Fruit fly (Drosophila melanogaster) whole organism, embryonic: Measurements from ENCODE around the gene DopEcR.
A peak's percentile ranks its signal among the peaks of the same experiment; 100 is the strongest.

Source experiments
- B-H2 ChIP-seq: fragments of 200-800 bp; sonication (Bioruptor generic); optimal IDR thresholded peaks from 2 replicates; lab custom pipeline; 2018; ENCODE audit warnings: missing biosample characterization, mild to moderate bottlenecking, missing genetic modification characterization
- CG10147 ChIP-seq: fragments of 200-800 bp; sonication (Bioruptor generic); optimal IDR thresholded peaks from 2 replicates; lab custom pipeline; 2019; ENCODE audit warnings: missing biosample characterization, mild to moderate bottlenecking, missing genetic modification characterization, moderate library complexity
- CG10209 ChIP-seq: fragments of 200-800 bp; sonication (Bioruptor generic); optimal IDR thresholded peaks from 3 replicates; lab custom pipeline; 2017; ENCODE audit warnings: missing biosample characterization, mild to moderate bottlenecking, missing genetic modification characterization, missing genetic modification reagents
- CG10267 ChIP-seq: fragments of 200-800 bp; sonication (Bioruptor generic); optimal IDR thresholded peaks from 2 replicates; lab custom pipeline; 2018; ENCODE audit warnings: missing biosample characterization, mild to moderate bottlenecking, missing genetic modification characterization, moderate library complexity
- CG10321 ChIP-seq: fragments of 200-800 bp; sonication (Bioruptor generic); IDR thresholded peaks from 2 replicates; pipeline ENCODE4 v1.3.6; 2022; ENCODE audit warnings: missing biosample characterization, missing genetic modification characterization
- CG10543 ChIP-seq: fragments of 200-800 bp; sonication (Bioruptor generic); optimal IDR thresholded peaks from 3 replicates; lab custom pipeline; 2017; ENCODE audit warnings: missing biosample characterization, mild to moderate bottlenecking, missing genetic modification characterization, moderate library complexity
- CG10959 ChIP-seq: fragments of 200-800 bp; sonication (Bioruptor generic); IDR thresholded peaks from 2 replicates; pipeline ENCODE4 v1.3.6; 2022; ENCODE audit warnings: missing biosample characterization, missing genetic modification characterization
- CG10979 ChIP-seq: fragments of 200-800 bp; sonication (Bioruptor generic); optimal IDR thresholded peaks from 2 replicates; lab custom pipeline; 2018; ENCODE audit warnings: missing biosample characterization, mild to moderate bottlenecking, missing genetic modification characterization, moderate library complexity
- CG11093 ChIP-seq: fragments of 200-800 bp; sonication (Bioruptor generic); IDR thresholded peaks from 3 replicates; pipeline ENCODE4 v1.3.6; 2022; ENCODE audit warnings: missing biosample characterization, missing genetic modification characterization
- CG11398 ChIP-seq: fragments of 200-800 bp; sonication (Bioruptor generic); optimal IDR thresholded peaks from 2 replicates; lab custom pipeline; 2016; ENCODE audit warnings: missing biosample characterization, missing genetic modification characterization
- CG12104 ChIP-seq: fragments of 200-800 bp; sonication (Bioruptor generic); optimal IDR thresholded peaks from 3 replicates; lab custom pipeline; 2016; ENCODE audit warnings: missing biosample characterization, missing genetic modification characterization
- CG13894 ChIP-seq: fragments of 200-800 bp; sonication (Bioruptor generic); optimal IDR thresholded peaks from 3 replicates; lab custom pipeline; 2018; ENCODE audit warnings: missing biosample characterization, mild to moderate bottlenecking, missing genetic modification characterization, moderate library complexity
- CG15696 ChIP-seq: fragments of 200-800 bp; sonication (Bioruptor generic); optimal IDR thresholded peaks from 2 replicates; lab custom pipeline; 2019; ENCODE audit warnings: missing biosample characterization, mild to moderate bottlenecking, missing genetic modification characterization, moderate library complexity
- CG2116 ChIP-seq: fragments of 200-800 bp; sonication (Bioruptor generic); optimal IDR thresholded peaks from 3 replicates; lab custom pipeline; 2018; ENCODE audit warnings: missing biosample characterization, mild to moderate bottlenecking, missing genetic modification characterization
- CG2120 ChIP-seq: fragments of 200-800 bp; sonication (Bioruptor generic); optimal IDR thresholded peaks from 3 replicates; lab custom pipeline; 2016; ENCODE audit warnings: missing biosample characterization, missing genetic modification characterization
- CG2712 ChIP-seq: fragments of 200-800 bp; optimal IDR thresholded peaks from 3 replicates; lab custom pipeline; 2019; ENCODE audit warnings: missing biosample characterization, mild to moderate bottlenecking, missing genetic modification characterization, moderate library complexity
- CG4820 ChIP-seq: fragments of 200-800 bp; sonication (Bioruptor generic); optimal IDR thresholded peaks from 3 replicates; lab custom pipeline; 2016; ENCODE audit warnings: missing biosample characterization, missing genetic modification characterization
- CG5180 ChIP-seq: fragments of 200-800 bp; sonication (Bioruptor generic); optimal IDR thresholded peaks from 3 replicates; lab custom pipeline; 2017; ENCODE audit warnings: missing biosample characterization, missing genetic modification characterization, mild to moderate bottlenecking, moderate library complexity, missing genetic modification reagents
- CG6254 ChIP-seq: fragments of 200-800 bp; sonication (Bioruptor generic); optimal IDR thresholded peaks from 3 replicates; lab custom pipeline; 2017; ENCODE audit warnings: mild to moderate bottlenecking, missing biosample characterization, missing genetic modification reagents, missing genetic modification characterization
- CG6654 ChIP-seq: fragments of 200-800 bp; sonication (Bioruptor generic); optimal IDR thresholded peaks from 2 replicates; lab custom pipeline; 2017; ENCODE audit warnings: missing biosample characterization, mild to moderate bottlenecking, missing genetic modification characterization
- CG6854 ChIP-seq: fragments of 200-800 bp; sonication (Bioruptor generic); optimal IDR thresholded peaks from 3 replicates; lab custom pipeline; 2017; ENCODE audit warnings: missing biosample characterization, mild to moderate bottlenecking, missing genetic modification characterization
- CG7928 ChIP-seq: fragments of 200-800 bp; sonication (Bioruptor generic); optimal IDR thresholded peaks from 2 replicates; lab custom pipeline; 2017; ENCODE audit warnings: missing biosample characterization, mild to moderate bottlenecking, missing genetic modification characterization
- CG8924 ChIP-seq: fragments of 200-800 bp; optimal IDR thresholded peaks from 3 replicates; lab custom pipeline; 2019; ENCODE audit warnings: missing biosample characterization, mild to moderate bottlenecking, missing genetic modification characterization, moderate library complexity
- CG9609 ChIP-seq: fragments of 200-800 bp; sonication (Bioruptor generic); optimal IDR thresholded peaks from 3 replicates; lab custom pipeline; 2016; ENCODE audit warnings: missing biosample characterization, missing genetic modification characterization
- D19B ChIP-seq: fragments of 200-800 bp; sonication (Bioruptor generic); optimal IDR thresholded peaks from 2 replicates; lab custom pipeline; 2017; ENCODE audit warnings: missing biosample characterization, mild to moderate bottlenecking, missing genetic modification characterization
- H15 ChIP-seq: fragments of 200-800 bp; sonication (Bioruptor generic); IDR thresholded peaks from 3 replicates; pipeline ENCODE4 v1.3.6; 2022; ENCODE audit warnings: missing biosample characterization, missing genetic modification characterization
- Hr51 ChIP-seq, 2 experiments: fragments of 200-800 bp; sonication (Bioruptor generic); optimal IDR thresholded peaks; 2 replicates in 1 of 2; 3 replicates in 1 of 2; lab custom pipeline; 2016 to 2018; ENCODE audit warnings: missing biosample characterization in 2 of 2, missing genetic modification characterization in 2 of 2, mild to moderate bottlenecking in 1 of 2, moderate library complexity in 1 of 2
- Meics ChIP-seq: fragments of 200-800 bp; sonication (Bioruptor generic); optimal IDR thresholded peaks from 2 replicates; lab custom pipeline; 2017; ENCODE audit warnings: missing biosample characterization, mild to moderate bottlenecking, missing genetic modification characterization
- Oli ChIP-seq: fragments of 200-800 bp; sonication (Bioruptor generic); optimal IDR thresholded peaks from 2 replicates; lab custom pipeline; 2018; ENCODE audit warnings: missing biosample characterization, mild to moderate bottlenecking, missing genetic modification characterization, moderate library complexity
- Six4 ChIP-seq: fragments of 200-800 bp; sonication (Bioruptor generic); optimal IDR thresholded peaks from 2 replicates; lab custom pipeline; 2016; ENCODE audit warnings: missing biosample characterization, missing genetic modification characterization
- Sry-δ ChIP-seq: fragments of 200-800 bp; sonication (Bioruptor generic); optimal IDR thresholded peaks from 2 replicates; lab custom pipeline; 2016; ENCODE audit warnings: missing biosample characterization, missing genetic modification characterization
- Trl ChIP-seq, 3 experiments: fragments of >200 bp in 2 of 3; fragments of 200-800 bp in 1 of 3; sonication (Bioruptor generic) in 1 of 3; optimal IDR thresholded peaks; 2 replicates in 1 of 3; 3 replicates in 2 of 3; lab custom pipeline; 2016 to 2017; ENCODE audit warnings: missing biosample characterization in 1 of 3, missing genetic modification characterization in 1 of 3
- abd-A ChIP-seq: fragments of 200-800 bp; sonication (Bioruptor generic); optimal IDR thresholded peaks from 3 replicates; lab custom pipeline; 2019; ENCODE audit warnings: missing biosample characterization, mild to moderate bottlenecking, missing genetic modification characterization, moderate library complexity
- btn ChIP-seq: fragments of 200-800 bp; sonication (Bioruptor generic); optimal IDR thresholded peaks from 2 replicates; lab custom pipeline; 2016; ENCODE audit warnings: missing biosample characterization, missing genetic modification characterization
- cad ChIP-seq: fragments of >200 bp; optimal IDR thresholded peaks from 2 replicates; lab custom pipeline; 2017; ENCODE audit warnings: missing biosample characterization, missing genetic modification characterization
- croc ChIP-seq: fragments of 200-800 bp; sonication (Bioruptor generic); conservative IDR thresholded peaks from 3 replicates; pipeline ENCODE4 v1.3.6; 2022; ENCODE audit warnings: missing biosample characterization, missing genetic modification characterization
- dm ChIP-seq: fragments of 200-800 bp; sonication (Bioruptor generic); optimal IDR thresholded peaks from 3 replicates; lab custom pipeline; 2016; ENCODE audit warnings: missing biosample characterization, missing genetic modification characterization
- emc ChIP-seq: fragments of 200-800 bp; sonication (Bioruptor generic); optimal IDR thresholded peaks from 2 replicates; lab custom pipeline; 2016; ENCODE audit warnings: missing biosample characterization, missing genetic modification characterization
- ems ChIP-seq: fragments of 200-800 bp; sonication (Bioruptor generic); optimal IDR thresholded peaks from 3 replicates; lab custom pipeline; 2016; ENCODE audit warnings: missing biosample characterization, missing genetic modification characterization
- fu2 ChIP-seq: fragments of 200-800 bp; sonication (Bioruptor generic); optimal IDR thresholded peaks from 2 replicates; lab custom pipeline; 2016; ENCODE audit warnings: missing biosample characterization, missing genetic modification characterization
- kah ChIP-seq: fragments of 200-800 bp; sonication (Bioruptor generic); optimal IDR thresholded peaks from 2 replicates; lab custom pipeline; 2018; ENCODE audit warnings: missing biosample characterization, mild to moderate bottlenecking, missing genetic modification characterization
- lmd ChIP-seq: fragments of 200-800 bp; sonication (Bioruptor generic); IDR thresholded peaks from 2 replicates; pipeline ENCODE4 v1.3.6; 2022; ENCODE audit warnings: missing biosample characterization, missing genetic modification characterization
- pan ChIP-seq, 4 experiments: fragments of >200 bp in 3 of 4; fragments of 200-800 bp in 1 of 4; sonication (Bioruptor generic) in 1 of 4; optimal IDR thresholded peaks in 3 of 4; IDR thresholded peaks in 1 of 4; 2 replicates each; pipeline versions ENCODE4 v1.3.6 to Lab custom; 2017 to 2022; ENCODE audit warnings: missing biosample characterization in 2 of 4, missing genetic modification characterization in 2 of 4, mixed read lengths in 1 of 4
- schlank ChIP-seq: fragments of 200-800 bp; sonication (Bioruptor generic); optimal IDR thresholded peaks from 2 replicates; lab custom pipeline; 2018; ENCODE audit warnings: missing biosample characterization, mild to moderate bottlenecking, missing genetic modification characterization
- sim ChIP-seq: fragments of 200-800 bp; sonication (Bioruptor generic); IDR thresholded peaks from 2 replicates; pipeline ENCODE4 v1.3.6; 2022; ENCODE audit warnings: missing biosample characterization, missing genetic modification characterization
- slbo ChIP-seq: fragments of 200-800 bp; sonication (Bioruptor generic); IDR thresholded peaks from 2 replicates; pipeline ENCODE4 v1.3.6; 2022; ENCODE audit warnings: missing biosample characterization, missing genetic modification characterization
- sqz ChIP-seq: fragments of 200-800 bp; sonication (Bioruptor generic); optimal IDR thresholded peaks from 3 replicates; lab custom pipeline; 2018; ENCODE audit warnings: missing biosample characterization, mild to moderate bottlenecking, missing genetic modification characterization
- tna ChIP-seq: fragments of 200-800 bp; sonication (Bioruptor generic); IDR thresholded peaks from 2 replicates; pipeline ENCODE4 v1.3.6; 2022; ENCODE audit warnings: missing biosample characterization, missing genetic modification characterization; ENCODE audit not compliant: partially characterized antibody
- wek ChIP-seq: fragments of 200-800 bp; sonication (Bioruptor generic); optimal IDR thresholded peaks from 3 replicates; lab custom pipeline; 2018; ENCODE audit warnings: missing biosample characterization, mild to moderate bottlenecking, missing genetic modification characterization, moderate library complexity

The DopEcR gene

dm6 chr3L:4378895-4379294 lies 1.3 kb downstream of the DopEcR start (continued):
- TF ChIP-seq emc (GFP tag; lab: Kevin White, UChicago) (no peak), Hr51 (GFP tag; optimal IDR thresholded peaks at IDR 0.05; lab: Kevin White, UChicago) (peak; percentile 27 to 70), B-H2 (GFP tag; lab: Kevin White, UChicago) (peak; percentile 46), fu2 (GFP tag; lab: Kevin White, UChicago) (peak; percentile 12), CG11093 (GFP tag; lab: Robert Waterston, UW) (0 out of 3 replicates have a peak, but pooled peaks have one; percentile 35), dm (no peak), CG10267 (tag; lab: Kevin White, UChicago) (peak; percentile 29), sqz (GFP tag; lab: Kevin White, UChicago) (no peak), CG6654 (GFP tag; lab: Kevin White, UChicago) (no peak), CG10209 (GFP tag; lab: Kevin White, UChicago) (peak; percentile 64), lmd (GFP tag; lab: Robert Waterston, UW) (peak; percentile 69), Meics (peak; percentile 72), Sry-δ (GFP tag; lab: Kevin White, UChicago) (no peak), tna (GFP tag; lab: Robert Waterston, UW) (no peak), croc (GFP tag; lab: Robert Waterston, UW) (peak; percentile 18; the same call in 1 of the 3 replicates), CG2712 (tag; lab: Kevin White, UChicago) (peak; percentile 48), CG11398 (GFP tag; lab: Kevin White, UChicago) (no peak), Six4 (no peak), CG2120 (GFP tag; lab: Kevin White, UChicago) (peak; percentile 81), CG9609 (GFP tag; lab: Kevin White, UChicago) (peak; percentile 19), CG10959 (0 out of 2 replicates have a peak, but pooled peaks have one; percentile 34), pan (optimal IDR thresholded peaks at IDR 0.05; lab: Kevin White, UChicago) (no peak), pan (GFP tag; optimal IDR thresholded peaks at IDR 0.05 in 1 of 2, IDR thresholded peaks at IDR 0.05 in 1 of 2) (peak in 1 of 2 experiments; percentile 62), CG2116 (peak; percentile 7), CG10147 (peak; percentile 67), CG5180 (GFP tag; lab: Kevin White, UChicago) (peak; percentile 34), abd-A (peak; percentile 41), Oli (peak; percentile 69), sim (GFP tag; lab: Robert Waterston, UW) (peak; percentile 32; the same call in 1 of the 2 replicates), ems (GFP tag; lab: Kevin White, UChicago) (peak; percentile 13), H15 (GFP tag; lab: Robert Waterston, UW) (no peak), CG4820 (GFP tag; lab: Kevin White, UChicago) (peak; percentile 19), CG8924 (tag; lab: Kevin White, UChicago) (peak; percentile 56), CG15696 (tag; lab: Kevin White, UChicago) (peak; percentile 15), CG10543 (GFP tag; lab: Kevin White, UChicago) (peak; percentile 50), cad (no peak), slbo (GFP tag; lab: Robert Waterston, UW) (peak; percentile 59), kah (GFP tag; lab: Kevin White, UChicago) (no peak), CG7928 (GFP tag; lab: Kevin White, UChicago) (no peak), D19B (GFP tag; lab: Kevin White, UChicago) (peak; percentile 7), btn (GFP tag; lab: Kevin White, UChicago) (no peak), CG6254 (peak; percentile 31), wek (GFP tag; lab: Kevin White, UChicago) (no peak), CG10979 (peak; percentile 55), CG6854 (GFP tag; lab: Kevin White, UChicago) (peak; percentile 42), CG12104 (GFP tag; lab: Kevin White, UChicago) (peak; percentile 29), schlank (tag; lab: Kevin White, UChicago) (no peak), Trl (optimal IDR thresholded peaks at IDR 0.05; lab: Kevin White, UChicago) (peak in 1 of 2 experiments; percentile 8), Trl (GFP tag; optimal IDR thresholded peaks at IDR 0.05; lab: Kevin White, UChicago) (no peak), CG10321 (GFP tag; lab: Robert Waterston, UW) (no peak), CG13894 (peak; percentile 64)
